Worm (Caenorhabditis elegans) whole organism, L4/young adult: ENCODE measurements around the gene F14D7.2.

Experiments
- dao-5 ChIP-seq: sonication (generic microtip); optimal IDR thresholded peaks from 2 replicates; lab custom pipeline; 2016; ENCODE audit warnings: missing genotype, missing genetic modification characterization, moderate library complexity, missing compliant biosample characterization
- him-1 ChIP-seq: sonication (generic microtip); optimal IDR thresholded peaks from 2 replicates; lab custom pipeline; 2016; ENCODE audit warnings: missing genotype, missing genetic modification reagents, missing genetic modification characterization, missing compliant biosample characterization

ce11 chrV:14317204-14317603 lies 23.7 kb upstream of the F14D7.2 start:
- TF ChIP-seq him-1 (tag; lab: Kevin White, UChicago): no peak
- no peak for TF ChIP-seq dao-5 (tag; lab: Kevin White, UChicago)
